Worm (Caenorhabditis elegans) whole organism, L4 larva: ENCODE data around the gene T11F9.10.

Experiments used
- gei-8 ChIP-seq: fragments of 200-800 bp; sonication (Bioruptor generic); optimal IDR thresholded peaks from 2 replicates; lab custom pipeline; 2018; ENCODE audit warnings: mild to moderate bottlenecking, missing genetic modification characterization, missing compliant biosample characterization
- nhr-25 ChIP-seq: sonication (generic microtip); optimal IDR thresholded peaks from 2 replicates; lab custom pipeline; 2017; ENCODE audit warnings: missing genetic modification characterization, mild to moderate bottlenecking, missing compliant biosample characterization, antibody characterized with exemption, moderate library complexity, borderline replicate concordance; ENCODE audit not compliant: insufficient read depth

ce11 chrV:11531831-11532534 lies 45.2 kb downstream of the T11F9.10 start:
- peak; percentile 80 for TF ChIP-seq nhr-25 (tag; lab: Kevin White, UChicago)
- peak; percentile 73 for TF ChIP-seq gei-8 (GFP tag; lab: Kevin White, UChicago)
